Worm (Caenorhabditis elegans) whole organism, L3 larva: ENCODE results near the gene D1054.1.

Experiments used
- R02D3.7 ChIP-seq: fragments of 150-350 bp; optimal IDR thresholded peaks from 2 replicates; lab custom pipeline; 2014; ENCODE audit warnings: missing biosample characterization, missing genetic modification characterization
- ZK546.5 ChIP-seq: sonication (generic microtip); optimal IDR thresholded peaks from 2 replicates; lab custom pipeline; 2017; ENCODE audit warnings: missing biosample characterization, missing genetic modification characterization
- aly-2 ChIP-seq: fragments of 150-350 bp; optimal IDR thresholded peaks from 2 replicates; lab custom pipeline; 2014; ENCODE audit warnings: missing biosample characterization, missing genetic modification characterization
- ama-1 ChIP-seq: fragments of 150-350 bp; optimal IDR thresholded peaks from 2 replicates; lab custom pipeline; 2018
- ceh-16 ChIP-seq: sonication (generic microtip); optimal IDR thresholded peaks from 2 replicates; lab custom pipeline; 2017; ENCODE audit warnings: missing biosample characterization, missing genetic modification characterization
- ceh-28 ChIP-seq: fragments of 150-350 bp; optimal IDR thresholded peaks from 2 replicates; lab custom pipeline; 2014; ENCODE audit warnings: missing biosample characterization, missing genetic modification reagents, missing genetic modification characterization
- ceh-82 ChIP-seq: fragments of 150-350 bp; optimal IDR thresholded peaks from 2 replicates; lab custom pipeline; 2014; ENCODE audit warnings: missing biosample characterization, missing genetic modification characterization
- ceh-9 ChIP-seq: sonication (generic microtip); optimal IDR thresholded peaks from 2 replicates; lab custom pipeline; 2018; ENCODE audit warnings: missing biosample characterization, missing genetic modification characterization
- daf-12 ChIP-seq: fragments of 150-350 bp; optimal IDR thresholded peaks from 2 replicates; lab custom pipeline; 2014; ENCODE audit warnings: missing biosample characterization, missing genetic modification reagents, missing genetic modification characterization
- egl-27 ChIP-seq: sonication (generic microtip); optimal IDR thresholded peaks from 4 replicates; lab custom pipeline; 2017; ENCODE audit warnings: missing biosample characterization, missing genetic modification reagents, missing genetic modification characterization
- egl-5 ChIP-seq: fragments of 150-350 bp; optimal IDR thresholded peaks from 2 replicates; lab custom pipeline; 2017; ENCODE audit warnings: missing biosample characterization, missing genetic modification reagents, missing genetic modification characterization, inconsistent platforms
- elt-1 ChIP-seq: fragments of 150-350 bp; optimal IDR thresholded peaks from 2 replicates; lab custom pipeline; 2014; ENCODE audit warnings: missing biosample characterization, missing genetic modification characterization
- elt-2 ChIP-seq: sonication (generic microtip); optimal IDR thresholded peaks from 2 replicates; lab custom pipeline; 2016; ENCODE audit warnings: missing genetic modification reagents, mild to moderate bottlenecking, missing genetic modification characterization, missing compliant biosample characterization
- elt-3 ChIP-seq, 3 experiments: fragments of 150-350 bp in 1 of 3; sonication (generic microtip) in 2 of 3; optimal IDR thresholded peaks; 2 replicates in 2 of 3; 4 replicates in 1 of 3; lab custom pipeline; 2014 to 2017; ENCODE audit warnings: missing biosample characterization in 3 of 3, missing genetic modification characterization in 3 of 3
- eor-1 ChIP-seq, 2 experiments: fragments of 150-350 bp; optimal IDR thresholded peaks; 2 replicates each; lab custom pipeline; 2014 to 2018; ENCODE audit warnings: missing biosample characterization in 2 of 2, missing genetic modification characterization in 2 of 2
- fkh-10 ChIP-seq: sonication (generic microtip); optimal IDR thresholded peaks from 2 replicates; lab custom pipeline; 2017; ENCODE audit warnings: missing biosample characterization, missing genetic modification reagents, missing genetic modification characterization
- fkh-2 ChIP-seq: fragments of 150-350 bp; optimal IDR thresholded peaks from 2 replicates; lab custom pipeline; 2014; ENCODE audit warnings: missing biosample characterization, missing genetic modification reagents, missing genetic modification characterization
- fos-1 ChIP-seq: fragments of 150-350 bp; optimal IDR thresholded peaks from 2 replicates; lab custom pipeline; 2014; ENCODE audit warnings: missing biosample characterization, missing genetic modification characterization
- hmg-11 ChIP-seq: sonication (generic microtip); optimal IDR thresholded peaks from 2 replicates; lab custom pipeline; 2016; ENCODE audit warnings: missing genetic modification characterization, missing compliant biosample characterization
- jun-1 ChIP-seq: fragments of 150-350 bp; optimal IDR thresholded peaks from 2 replicates; lab custom pipeline; 2014; ENCODE audit warnings: missing biosample characterization, missing genetic modification reagents, missing genetic modification characterization
- lin-15B ChIP-seq: fragments of 150-350 bp; optimal IDR thresholded peaks from 2 replicates; lab custom pipeline; 2014; ENCODE audit warnings: missing biosample characterization, missing genetic modification characterization
- lin-39 ChIP-seq: fragments of 150-350 bp; optimal IDR thresholded peaks from 2 replicates; lab custom pipeline; 2018; ENCODE audit warnings: missing biosample characterization, missing genetic modification reagents, missing genetic modification characterization
- lsy-12 ChIP-seq: sonication (generic microtip); optimal IDR thresholded peaks from 2 replicates; lab custom pipeline; 2016; ENCODE audit warnings: mild to moderate bottlenecking, missing genetic modification characterization, missing compliant biosample characterization
- mdl-1 ChIP-seq: fragments of 150-350 bp; optimal IDR thresholded peaks from 2 replicates; lab custom pipeline; 2014; ENCODE audit warnings: missing biosample characterization, missing genetic modification characterization
- mml-1 ChIP-seq: fragments of 150-350 bp; sonication (generic microtip); optimal IDR thresholded peaks from 3 replicates; lab custom pipeline; 2014; ENCODE audit warnings: missing biosample characterization, missing genetic modification characterization
- nfya-1 ChIP-seq: sonication (generic microtip); optimal IDR thresholded peaks from 2 replicates; lab custom pipeline; 2017; ENCODE audit warnings: missing genetic modification characterization, mild to moderate bottlenecking, missing compliant biosample characterization, antibody characterized with exemption, moderate library complexity; ENCODE audit not compliant: insufficient read depth
- nhr-11 ChIP-seq: fragments of 150-350 bp; optimal IDR thresholded peaks from 2 replicates; lab custom pipeline; 2014; ENCODE audit warnings: missing biosample characterization, missing genetic modification characterization
- nhr-12 ChIP-seq: fragments of 150-350 bp; optimal IDR thresholded peaks from 2 replicates; lab custom pipeline; 2014; ENCODE audit warnings: missing biosample characterization, missing genetic modification characterization
- nhr-23 ChIP-seq: fragments of 150-350 bp; optimal IDR thresholded peaks from 2 replicates; lab custom pipeline; 2014; ENCODE audit warnings: missing biosample characterization, missing genetic modification reagents, missing genetic modification characterization
- nhr-237 ChIP-seq: fragments of 150-350 bp; optimal IDR thresholded peaks from 2 replicates; lab custom pipeline; 2014; ENCODE audit warnings: missing biosample characterization, missing genetic modification characterization
- nhr-25 ChIP-seq: sonication (generic microtip); optimal IDR thresholded peaks from 2 replicates; lab custom pipeline; 2017; ENCODE audit warnings: missing biosample characterization, missing genetic modification characterization
- nhr-28 ChIP-seq: fragments of 150-350 bp; optimal IDR thresholded peaks from 2 replicates; lab custom pipeline; 2014; ENCODE audit warnings: missing biosample characterization, missing genetic modification characterization
- nhr-43 ChIP-seq: sonication (generic microtip); optimal IDR thresholded peaks from 2 replicates; lab custom pipeline; 2016; ENCODE audit warnings: mild to moderate bottlenecking, missing genetic modification characterization, missing compliant biosample characterization; ENCODE audit not compliant: poor library complexity, severe bottlenecking
- nhr-67 ChIP-seq: fragments of 150-350 bp; optimal IDR thresholded peaks from 2 replicates; lab custom pipeline; 2014; ENCODE audit warnings: missing biosample characterization, missing genetic modification characterization
- nhr-76 ChIP-seq: fragments of 150-350 bp; sonication (generic microtip); optimal IDR thresholded peaks from 5 replicates; lab custom pipeline; 2014; ENCODE audit warnings: missing biosample characterization, missing genetic modification characterization
- nhr-77 ChIP-seq: fragments of 150-350 bp; optimal IDR thresholded peaks from 2 replicates; lab custom pipeline; 2014; ENCODE audit warnings: missing biosample characterization, missing genetic modification characterization
- pha-4 ChIP-seq: fragments of 150-350 bp; optimal IDR thresholded peaks from 2 replicates; lab custom pipeline; 2014; ENCODE audit warnings: missing biosample characterization, missing genetic modification reagents, missing genetic modification characterization
- pqm-1 ChIP-seq: fragments of 150-350 bp; optimal IDR thresholded peaks from 2 replicates; lab custom pipeline; 2017; ENCODE audit warnings: missing biosample characterization, missing genetic modification characterization, inconsistent platforms
- sea-2 ChIP-seq: fragments of 150-350 bp; sonication (generic microtip); optimal IDR thresholded peaks from 4 replicates; lab custom pipeline; 2014; ENCODE audit warnings: missing biosample characterization, missing genetic modification reagents, missing genetic modification characterization
- skn-1 ChIP-seq: fragments of 150-350 bp; optimal IDR thresholded peaks from 2 replicates; lab custom pipeline; 2014; ENCODE audit warnings: missing biosample characterization, missing genetic modification characterization
- snpc-4 ChIP-seq: fragments of 150-350 bp; optimal IDR thresholded peaks from 2 replicates; lab custom pipeline; 2014; ENCODE audit warnings: missing biosample characterization, missing genetic modification characterization
- tbx-2 ChIP-seq: sonication (generic microtip); optimal IDR thresholded peaks from 2 replicates; lab custom pipeline; 2016; ENCODE audit warnings: mild to moderate bottlenecking, missing genetic modification characterization, missing compliant biosample characterization
- unc-39 ChIP-seq: sonication (generic microtip); optimal IDR thresholded peaks from 4 replicates; lab custom pipeline; 2017; ENCODE audit warnings: missing biosample characterization, missing genetic modification characterization
- unc-62 ChIP-seq: fragments of 150-350 bp; sonication (generic microtip); optimal IDR thresholded peaks from 4 replicates; lab custom pipeline; 2014; ENCODE audit warnings: missing biosample characterization, missing genetic modification reagents, missing genetic modification characterization
- zag-1 ChIP-seq: fragments of 150-350 bp; optimal IDR thresholded peaks from 2 replicates; lab custom pipeline; 2014; ENCODE audit warnings: missing biosample characterization, missing genetic modification characterization
- ztf-11 ChIP-seq: fragments of 150-350 bp; optimal IDR thresholded peaks from 2 replicates; lab custom pipeline; 2014; ENCODE audit warnings: missing biosample characterization, missing genetic modification characterization
- ztf-4 ChIP-seq: fragments of 150-350 bp; optimal IDR thresholded peaks from 2 replicates; lab custom pipeline; 2014; ENCODE audit warnings: missing biosample characterization, missing genetic modification characterization

Gene D1054.1

DNA sequence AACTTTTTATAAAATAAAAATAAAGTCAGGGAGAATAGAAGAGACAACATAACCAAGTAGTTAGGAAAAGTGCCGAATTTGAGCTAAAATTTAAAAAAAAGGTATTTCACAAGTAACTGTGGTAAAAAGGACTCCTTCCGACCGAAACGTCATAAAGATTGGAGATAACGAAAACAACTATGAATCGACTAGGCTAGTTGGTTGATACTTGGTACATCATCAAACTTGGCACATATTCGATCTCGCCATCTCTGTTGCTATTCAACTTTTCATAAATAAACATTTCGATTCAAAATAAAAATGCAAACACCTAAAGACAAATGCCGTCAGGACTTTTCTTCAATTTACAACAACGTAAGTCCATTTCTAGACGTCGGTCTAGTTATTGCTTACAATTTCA, 41.7 kb upstream of the D1054.1 start, which contains the start of gene C29A12.22:
Gene C29A12.22, plus strand, starts transcription at position 301 of the 400 bp plus-strand sequence.
- TF ChIP-seq pqm-1 (tag; lab: Kevin White, UChicago) (no peak), fkh-2 (tag; lab: Kevin White, UChicago) (no peak), ceh-9 (tag; lab: Kevin White, UChicago) (no peak), elt-3 (tag; optimal IDR thresholded peaks at IDR 0.05; lab: Kevin White, UChicago) (no peak), sea-2 (GFP tag; lab: Kevin White, UChicago) (no peak), nhr-43 (no peak), unc-39 (no peak), eor-1 (tag; optimal IDR thresholded peaks at IDR 0.05; lab: Kevin White, UChicago) (no peak), egl-5 (tag; lab: Kevin White, UChicago) (no peak), ceh-28 (no peak), nhr-237 (tag; lab: Kevin White, UChicago) (no peak), skn-1 (tag; lab: Kevin White, UChicago) (no peak), nhr-67 (tag; lab: Kevin White, UChicago) (no peak), ceh-82 (tag; lab: Kevin White, UChicago) (no peak), daf-12 (tag; lab: Kevin White, UChicago) (no peak), aly-2 (tag; lab: Kevin White, UChicago) (no peak), ZK546.5 (tag; lab: Kevin White, UChicago) (no peak), nhr-12 (tag; lab: Kevin White, UChicago) (no peak), ztf-4 (tag; lab: Kevin White, UChicago) (no peak)

DNA sequence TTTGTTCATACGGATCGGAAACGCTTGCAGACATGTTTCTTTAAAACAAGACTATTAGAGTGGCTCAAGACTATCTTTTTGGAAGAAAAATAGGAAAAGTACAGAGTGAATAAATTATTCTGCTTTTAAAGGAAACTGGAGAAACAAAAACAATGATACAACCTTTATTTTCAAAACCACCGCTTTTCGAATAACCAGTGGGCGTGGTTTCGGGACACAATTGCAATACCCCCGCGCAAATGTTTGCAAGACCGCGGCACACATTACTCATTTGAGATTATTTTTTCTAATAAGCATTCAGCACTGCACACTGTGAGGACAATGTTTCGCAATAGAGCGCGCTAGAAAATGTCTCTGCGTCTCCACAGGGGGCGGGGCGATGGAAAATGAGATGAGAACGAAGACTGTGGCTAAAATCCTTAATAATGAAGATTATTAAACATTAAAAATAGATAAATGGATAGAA, 37.9 kb upstream of the D1054.1 start, which contains the start of gene plrg-1:
Gene plrg-1, minus strand, starts transcription at position 51 of the 466 bp plus-strand sequence.
- no peak for TF ChIP-seq ztf-11 (tag; lab: Kevin White, UChicago)
- TF ChIP-seq nhr-28 = no peak
- TF ChIP-seq lin-15B = peak; percentile 92
- TF ChIP-seq nfya-1 = peak; percentile 85
- peak; percentile 79 for TF ChIP-seq elt-2 (tag; lab: Kevin White, UChicago)
- peak; percentile 89 for TF ChIP-seq lin-39 (tag; lab: Kevin White, UChicago)
- no peak for TF ChIP-seq daf-12 (tag; lab: Kevin White, UChicago)
- peak; percentile 41 for TF ChIP-seq egl-27 (tag; lab: Kevin White, UChicago)
- TF ChIP-seq zag-1 (tag; lab: Kevin White, UChicago) = peak; percentile 54
- TF ChIP-seq tbx-2 (tag; lab: Kevin White, UChicago) = peak; percentile 60
- TF ChIP-seq mdl-1 = peak; percentile 6
- TF ChIP-seq ceh-82 (tag; lab: Kevin White, UChicago) = peak; percentile 72
- peak; percentile 93 for TF ChIP-seq hmg-11 (tag; lab: Kevin White, UChicago)
- no peak for TF ChIP-seq eor-1 (tag; optimal IDR thresholded peaks at IDR 0.05; lab: Kevin White, UChicago)
- no peak for TF ChIP-seq fkh-2 (tag; lab: Kevin White, UChicago)
- TF ChIP-seq nhr-67 (tag; lab: Kevin White, UChicago) = peak; percentile 36
- TF ChIP-seq lsy-12 (tag; lab: Kevin White, UChicago) = peak; percentile 82
- TF ChIP-seq elt-1 (tag; lab: Kevin White, UChicago) = peak; percentile 52
- no peak for TF ChIP-seq fos-1 (tag; lab: Kevin White, UChicago)
- peak; percentile 86 for TF ChIP-seq nhr-25 (tag; lab: Kevin White, UChicago)
- TF ChIP-seq ztf-4 (tag; lab: Kevin White, UChicago) = no peak
- TF ChIP-seq elt-3 (tag; optimal IDR thresholded peaks at IDR 0.05; lab: Kevin White, UChicago) = peak in 1 of 3 experiments; percentile 21
- peak; percentile 92 for TF ChIP-seq pha-4 (tag; lab: Kevin White, UChicago)
- TF ChIP-seq nhr-43 = peak; percentile 96
- TF ChIP-seq unc-39 = no peak
- TF ChIP-seq ceh-28 = peak; percentile 82
- TF ChIP-seq unc-62 (GFP tag; lab: Kevin White, UChicago) = peak; percentile 66
- TF ChIP-seq nhr-237 (tag; lab: Kevin White, UChicago) = no peak
- no peak for TF ChIP-seq nhr-11 (tag; lab: Kevin White, UChicago)
- no peak for TF ChIP-seq ceh-9 (tag; lab: Kevin White, UChicago)
- TF ChIP-seq nhr-76 = peak; percentile 56
- peak; percentile 94 for TF ChIP-seq nhr-23
- no peak for TF ChIP-seq nhr-12 (tag; lab: Kevin White, UChicago)
- TF ChIP-seq snpc-4 (tag; lab: Kevin White, UChicago) = peak; percentile 90
- TF ChIP-seq jun-1 (tag; lab: Kevin White, UChicago) = peak; percentile 71
- no peak for TF ChIP-seq sea-2 (GFP tag; lab: Kevin White, UChicago)
- TF ChIP-seq fkh-10 (GFP tag; lab: Kevin White, UChicago) = peak; percentile 29
- peak; percentile 47 for TF ChIP-seq pqm-1 (tag; lab: Kevin White, UChicago)
- TF ChIP-seq nhr-77 (tag; lab: Kevin White, UChicago) = peak; percentile 17
- TF ChIP-seq skn-1 (tag; lab: Kevin White, UChicago) = peak; percentile 66
- no peak for TF ChIP-seq ceh-16
- no peak for TF ChIP-seq mml-1
- peak; percentile 74 for TF ChIP-seq R02D3.7 (tag; lab: Kevin White, UChicago)
- TF ChIP-seq ama-1 (lab: Kevin White, UChicago) = no peak
- TF ChIP-seq egl-5 (tag; lab: Kevin White, UChicago) = peak; percentile 92
- no peak for TF ChIP-seq aly-2 (tag; lab: Kevin White, UChicago)
- no peak for TF ChIP-seq ZK546.5 (tag; lab: Kevin White, UChicago)
- TF ChIP-seq, all 47 proteins: peak for 29
